Worm (Caenorhabditis elegans) whole organism, L4/young adult: ENCODE results near the gene K01A6.7.

Experiments
- W03F9.2 ChIP-seq: fragments of 150-350 bp; optimal IDR thresholded peaks from 2 replicates; lab custom pipeline; 2014; ENCODE audit warnings: missing biosample characterization, missing genetic modification characterization
- dao-5 ChIP-seq: sonication (generic microtip); optimal IDR thresholded peaks from 2 replicates; lab custom pipeline; 2016; ENCODE audit warnings: missing genotype, missing genetic modification characterization, moderate library complexity, missing compliant biosample characterization
- him-1 ChIP-seq: sonication (generic microtip); optimal IDR thresholded peaks from 2 replicates; lab custom pipeline; 2016; ENCODE audit warnings: missing genotype, missing genetic modification reagents, missing genetic modification characterization, missing compliant biosample characterization

DNA sequence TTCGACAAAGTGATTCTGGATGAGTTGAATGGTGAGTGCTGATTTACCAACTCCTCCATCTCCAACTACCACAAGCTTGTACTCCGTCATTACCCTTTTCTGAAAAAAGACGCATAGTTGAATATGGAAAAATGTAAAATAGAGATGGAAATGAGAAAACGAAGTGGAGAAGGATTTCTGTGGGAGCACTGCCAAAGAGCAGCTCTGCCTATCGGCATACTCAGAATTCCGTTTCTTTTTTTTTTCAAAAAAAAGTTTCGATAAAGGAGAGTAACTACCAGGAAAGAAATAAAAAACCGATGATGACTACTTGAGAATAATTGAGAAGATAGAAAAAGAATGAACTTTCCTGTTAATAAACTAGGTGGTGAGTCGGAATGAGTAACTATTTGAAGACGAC lies 47.4 kb downstream of the K01A6.7 start, which contains the start of gene let-60:
- TF ChIP-seq dao-5 (tag; lab: Kevin White, UChicago) (no peak), him-1 (tag; lab: Kevin White, UChicago) (no peak), W03F9.2 (tag; lab: Kevin White, UChicago) (no peak)
